Worm (Caenorhabditis elegans): Measurements from ENCODE around the gene F07F6.1.

Gene F07F6.1

ce11 chrII:5487844-5488243 is 50.2 kb downstream of the F07F6.1 start, which contains the start of gene nep-5:
Gene nep-5 (plus strand): TSS chrII:5488144.
- TF ChIP-seq him-1 (tag; optimal IDR thresholded peaks at IDR 0.05) (no peak), W03F9.2 (tag; optimal IDR thresholded peaks at IDR 0.05) (no peak), dao-5 (tag; optimal IDR thresholded peaks at IDR 0.05) (no peak)

Measured in whole organism, L4/young adult.